Fruit fly (Drosophila melanogaster): Measurements from ENCODE around the gene CG15211.

CG15211 gene

dm6 chrX:10825349-10826129 lies 53.2 kb downstream of the CG15211 start (continued):
- no peak for TF ChIP-seq CG1647 (GFP tag; optimal IDR thresholded peaks at IDR 0.05)
- no peak for TF ChIP-seq Mes4 (GFP tag; optimal IDR thresholded peaks at IDR 0.05)
- no peak for TF ChIP-seq schlank (tag; optimal IDR thresholded peaks at IDR 0.05)
- TF ChIP-seq CG12219 (GFP tag; optimal IDR thresholded peaks at IDR 0.05), result peak; percentile 40
- no peak for TF ChIP-seq CG34224 (GFP tag; IDR thresholded peaks at IDR 0.05; ENCODE audit: partially characterized antibody)
- TF ChIP-seq ato (GFP tag; IDR thresholded peaks at IDR 0.05; ENCODE audit: partially characterized antibody), result no peak
- no peak for TF ChIP-seq ap (GFP tag; IDR thresholded peaks at IDR 0.05)
- no peak for TF ChIP-seq H15 (GFP tag; IDR thresholded peaks at IDR 0.05)
- no peak for TF ChIP-seq NfI (GFP tag; optimal IDR thresholded peaks at IDR 0.05)
- TF ChIP-seq eve (GFP tag; optimal IDR thresholded peaks at IDR 0.05), result no peak
- TF ChIP-seq CG6254 (GFP tag; optimal IDR thresholded peaks at IDR 0.05), result peak; percentile 54
- TF ChIP-seq CG16815 (GFP tag; optimal IDR thresholded peaks at IDR 0.05), result peak; percentile 47
- no peak for TF ChIP-seq maf-S (GFP tag; optimal IDR thresholded peaks at IDR 0.05)
- TF ChIP-seq ems (GFP tag; optimal IDR thresholded peaks at IDR 0.05), result peak; percentile 33
- TF ChIP-seq CG16779 (GFP tag; IDR thresholded peaks at IDR 0.05), result no peak
- no peak for TF ChIP-seq CG8281 (tag; optimal IDR thresholded peaks at IDR 0.05)
- TF ChIP-seq shn (GFP tag; optimal IDR thresholded peaks at IDR 0.05), result no peak
- no peak for TF ChIP-seq knrl (GFP tag; IDR thresholded peaks at IDR 0.05; ENCODE audit: partially characterized antibody)
- TF ChIP-seq Doc3 (GFP tag; IDR thresholded peaks at IDR 0.05; ENCODE audit: partially characterized antibody), result no peak
- no peak for TF ChIP-seq crp (GFP tag; optimal IDR thresholded peaks at IDR 0.05)
- TF ChIP-seq CG6813 (GFP tag; optimal IDR thresholded peaks at IDR 0.05), result no peak
- no peak for TF ChIP-seq CG14667 (GFP tag; IDR thresholded peaks at IDR 0.05)
- no peak for TF ChIP-seq ash1 (GFP tag; optimal IDR thresholded peaks at IDR 0.05)
- TF ChIP-seq CG18262 (tag; optimal IDR thresholded peaks at IDR 0.05), result peak; percentile 71
- no peak for TF ChIP-seq croc (GFP tag; conservative IDR thresholded peaks at IDR 0.05)
- no peak for TF ChIP-seq Taf1 (GFP tag; IDR thresholded peaks at IDR 0.05)
- no peak for TF ChIP-seq CG12942 (GFP tag; optimal IDR thresholded peaks at IDR 0.05)
- TF ChIP-seq CG8924 (tag; optimal IDR thresholded peaks at IDR 0.05), result peak; percentile 52
- no peak for TF ChIP-seq CG13894 (tag; optimal IDR thresholded peaks at IDR 0.05)
- no peak for TF ChIP-seq CG6175 (GFP tag; IDR thresholded peaks at IDR 0.05)
- no peak for TF ChIP-seq Lim3 (GFP tag; IDR thresholded peaks at IDR 0.05)
- no peak for TF ChIP-seq CG32532 (GFP tag; IDR thresholded peaks at IDR 0.05)
- no peak for TF ChIP-seq fd102C (GFP tag; optimal IDR thresholded peaks at IDR 0.05)
- no peak for TF ChIP-seq tap (tag; optimal IDR thresholded peaks at IDR 0.05)
- TF ChIP-seq CG16863 (GFP tag; optimal IDR thresholded peaks at IDR 0.05), result peak; percentile 25
- no peak for TF ChIP-seq CG13296 (GFP tag; optimal IDR thresholded peaks at IDR 0.05)
- no peak for TF ChIP-seq odd (GFP tag; optimal IDR thresholded peaks at IDR 0.05)
- no peak for TF ChIP-seq Hr78 (GFP tag; optimal IDR thresholded peaks at IDR 0.05)
- no peak for TF ChIP-seq gt (GFP tag; IDR thresholded peaks at IDR 0.05)
- TF ChIP-seq CG4854 (GFP tag; optimal IDR thresholded peaks at IDR 0.05), result no peak
- no peak for TF ChIP-seq CG14441 (GFP tag; IDR thresholded peaks at IDR 0.05)
- TF ChIP-seq Ravus (GFP tag; IDR thresholded peaks at IDR 0.05), result no peak
- TF ChIP-seq CG18476 (GFP tag; optimal IDR thresholded peaks at IDR 0.05), result no peak
- TF ChIP-seq CG3065 (GFP tag; optimal IDR thresholded peaks at IDR 0.05), result no peak
- peak in 1 of 2 experiments; percentile 62 for TF ChIP-seq chif (GFP tag; optimal IDR thresholded peaks at IDR 0.05)
- TF ChIP-seq tin (GFP tag; optimal IDR thresholded peaks at IDR 0.05), result no peak
- TF ChIP-seq CG2116 (GFP tag; optimal IDR thresholded peaks at IDR 0.05), result no peak
- TF ChIP-seq TFAM (GFP tag; optimal IDR thresholded peaks at IDR 0.05), result no peak
- no peak for TF ChIP-seq mirr (GFP tag; optimal IDR thresholded peaks at IDR 0.05)
